3 fruit fly cellular contexts compared by ENCODE assay signal in genomic region chr3R:13682994-13683623, dm6.
TF ChIP-seq lines count a peak whose summit lies in the region.

No protein-coding gene starts in this region.

- TF ChIP-seq CTCF in whole organism, embryonic (GFP tag; optimal IDR thresholded peaks at IDR 0.05; lab: Kevin White, UChicago) = no peak

TF ChIP-seq in whole organism, adult, 20 proteins besides CTCF, POLR2A, EP300 and RAD21:
- peak; percentile 6 for TF ChIP-seq bab1 (GFP tag; optimal IDR thresholded peaks at IDR 0.05; lab: Kevin White, UChicago)
- TF ChIP-seq kay (GFP tag; lab: Kevin White, UChicago; ENCODE audit: borderline replicate concordance) = no peak

TF ChIP-seq in whole organism, embryonic, 481 proteins besides CTCF, POLR2A, EP300 and RAD21:
- TF ChIP-seq CG4617 (GFP tag; optimal IDR thresholded peaks at IDR 0.05; lab: Kevin White, UChicago; ENCODE audit: borderline replicate concordance) = peak; percentile 38
- peak; percentile 71 for TF ChIP-seq Ets65A (GFP tag; lab: Kevin White, UChicago)
- TF ChIP-seq tio (GFP tag; optimal IDR thresholded peaks at IDR 0.05; lab: Kevin White, UChicago) = no peak
- peak; percentile 86 for TF ChIP-seq CG9797 (GFP tag; optimal IDR thresholded peaks at IDR 0.05; lab: Kevin White, UChicago)
- no peak for TF ChIP-seq CHES-1-like (GFP tag; optimal IDR thresholded peaks at IDR 0.05; lab: Kevin White, UChicago)
- TF ChIP-seq Jarid2 (GFP tag; optimal IDR thresholded peaks at IDR 0.05; lab: Kevin White, UChicago) = peak; percentile 12
- TF ChIP-seq CG42726 (GFP tag; IDR thresholded peaks at IDR 0.05; lab: Robert Waterston, UW; ENCODE audit: partially characterized antibody) = no peak; the same call in 1 of the 2 replicates
- peak; percentile 15 for TF ChIP-seq HmgD (GFP tag; optimal IDR thresholded peaks at IDR 0.05; lab: Kevin White, UChicago)
- peak; percentile 89 for TF ChIP-seq Dp (GFP tag; optimal IDR thresholded peaks at IDR 0.05; lab: Kevin White, UChicago)
- peak; percentile 23 for TF ChIP-seq Lhr (GFP tag; optimal IDR thresholded peaks at IDR 0.05; lab: Kevin White, UChicago)
- no peak for TF ChIP-seq unpg (GFP tag; optimal IDR thresholded peaks at IDR 0.05; lab: Kevin White, UChicago)
- TF ChIP-seq slbo (GFP tag; IDR thresholded peaks at IDR 0.05; lab: Robert Waterston, UW) = 0 out of 2 replicates have a peak, but pooled peaks have one; percentile 14
- no peak for TF ChIP-seq slp2 (GFP tag; optimal IDR thresholded peaks at IDR 0.05; lab: Kevin White, UChicago)
- TF ChIP-seq nom (GFP tag; optimal IDR thresholded peaks at IDR 0.05; lab: Kevin White, UChicago) = peak; percentile 33
- 0 out of 2 replicates have a peak, but pooled peaks have one; percentile 18 for TF ChIP-seq vvl (GFP tag; IDR thresholded peaks at IDR 0.05; lab: Robert Waterston, UW)
- TF ChIP-seq CG17829 (tag; optimal IDR thresholded peaks at IDR 0.05; lab: Kevin White, UChicago) = peak; percentile 10
- TF ChIP-seq bsh (GFP tag; optimal IDR thresholded peaks at IDR 0.05; lab: Kevin White, UChicago) = peak in 1 of 2 experiments; percentile 2
- TF ChIP-seq Stat92E (GFP tag; optimal IDR thresholded peaks at IDR 0.05; lab: Kevin White, UChicago) = peak in 1 of 3 experiments; percentile 64
- peak; percentile 7 for TF ChIP-seq trem (tag; optimal IDR thresholded peaks at IDR 0.05; lab: Kevin White, UChicago)
- no peak for TF ChIP-seq CG8290 (GFP tag; optimal IDR thresholded peaks at IDR 0.05; lab: Kevin White, UChicago)
- peak in 1 of 2 experiments; percentile 22 for TF ChIP-seq CG8290 (tag; optimal IDR thresholded peaks at IDR 0.05; lab: Kevin White, UChicago)
- TF ChIP-seq pzg (GFP tag; optimal IDR thresholded peaks at IDR 0.05; lab: Kevin White, UChicago) = peak; percentile 63
- peak; percentile 41 for TF ChIP-seq CG1603 (tag; optimal IDR thresholded peaks at IDR 0.05; lab: Kevin White, UChicago)
- peak; percentile 86 for TF ChIP-seq gfzf (GFP tag; optimal IDR thresholded peaks at IDR 0.05; lab: Kevin White, UChicago)
- 0 out of 3 replicates have a peak, but pooled peaks have one; percentile 21 for TF ChIP-seq knrl (GFP tag; IDR thresholded peaks at IDR 0.05; lab: Robert Waterston, UW; ENCODE audit: partially characterized antibody)
- TF ChIP-seq YL-1 (GFP tag; optimal IDR thresholded peaks at IDR 0.05; lab: Kevin White, UChicago) = peak; percentile 1
- TF ChIP-seq CG3407 (GFP tag; optimal IDR thresholded peaks at IDR 0.05; lab: Kevin White, UChicago) = no peak
- TF ChIP-seq Hmr (GFP tag; optimal IDR thresholded peaks at IDR 0.05; lab: Kevin White, UChicago) = no peak
- peak; percentile 40 for TF ChIP-seq CG33213 (GFP tag; optimal IDR thresholded peaks at IDR 0.05; lab: Kevin White, UChicago)
- TF ChIP-seq Med (GFP tag; lab: Kevin White, UChicago) = peak; percentile 70
- no peak for TF ChIP-seq aop (GFP tag; IDR thresholded peaks at IDR 0.05; lab: Robert Waterston, UW)
- no peak for TF ChIP-seq gcm (GFP tag; optimal IDR thresholded peaks at IDR 0.05; lab: Kevin White, UChicago)
- peak; percentile 61 for TF ChIP-seq HLHmδ (GFP tag; optimal IDR thresholded peaks at IDR 0.05; lab: Kevin White, UChicago)
- TF ChIP-seq ci (GFP tag; IDR thresholded peaks at IDR 0.05; lab: Robert Waterston, UW) = peak; percentile 41; the same call in 1 of the 3 replicates
- TF ChIP-seq tna (GFP tag; IDR thresholded peaks at IDR 0.05; lab: Robert Waterston, UW; ENCODE audit: partially characterized antibody) = 0 out of 2 replicates have a peak, but pooled peaks have one; percentile 31
- TF ChIP-seq lilli (GFP tag; optimal IDR thresholded peaks at IDR 0.05; lab: Kevin White, UChicago) = peak; percentile 1
- peak; percentile 99 for TF ChIP-seq MESR4 (GFP tag; optimal IDR thresholded peaks at IDR 0.05; lab: Kevin White, UChicago)

TF ChIP-seq in whole organism, prepupa, 60 proteins besides CTCF, POLR2A, EP300 and RAD21:
- TF ChIP-seq CG10631 (GFP tag; optimal IDR thresholded peaks at IDR 0.05; lab: Kevin White, UChicago) (no peak), Eip75B (GFP tag; optimal IDR thresholded peaks at IDR 0.05; lab: Kevin White, UChicago) (peak; percentile 1), CG3032 (tag; optimal IDR thresholded peaks at IDR 0.05; lab: Kevin White, UChicago) (no peak), Eip78C (GFP tag; lab: Kevin White, UChicago) (peak; percentile 18), Ets21C (GFP tag; optimal IDR thresholded peaks at IDR 0.05; lab: Kevin White, UChicago) (no peak), cyc (GFP tag; optimal IDR thresholded peaks at IDR 0.05; lab: Kevin White, UChicago) (no peak), CG15336 (GFP tag; IDR thresholded peaks at IDR 0.05; lab: Robert Waterston, UW) (peak; percentile 16; the same call in 1 of the 2 replicates), OdsH (GFP tag; optimal IDR thresholded peaks at IDR 0.05; lab: Kevin White, UChicago) (no peak), CG16779 (tag; optimal IDR thresholded peaks at IDR 0.05; lab: Kevin White, UChicago) (no peak), CG6854 (GFP tag; optimal IDR thresholded peaks at IDR 0.05; lab: Kevin White, UChicago) (peak; percentile 53), lz (GFP tag; optimal IDR thresholded peaks at IDR 0.05; lab: Kevin White, UChicago) (peak; percentile 29), dsx (GFP tag; optimal IDR thresholded peaks at IDR 0.05; lab: Kevin White, UChicago; ENCODE audit: poor library complexity, severe bottlenecking) (peak; percentile 25), topi (GFP tag; optimal IDR thresholded peaks at IDR 0.05; lab: Kevin White, UChicago) (no peak)
